Fruit fly (Drosophila melanogaster) whole organism, prepupa: Measurements from ENCODE around the gene GluRIIE.

Experiments
- CG6854 ChIP-seq: fragments of 200-800 bp; sonication (Bioruptor generic); optimal IDR thresholded peaks from 2 replicates; lab custom pipeline; 2017; ENCODE audit warnings: missing biosample characterization, mild to moderate bottlenecking, missing genetic modification characterization
- OdsH ChIP-seq: fragments of 200-800 bp; sonication (Bioruptor generic); optimal IDR thresholded peaks from 3 replicates; lab custom pipeline; 2016; ENCODE audit warnings: missing biosample characterization, missing genetic modification characterization

- no peak for TF ChIP-seq CG6854 (GFP tag; lab: Kevin White, UChicago)
- TF ChIP-seq OdsH = no peak
Observed at dm6 chr3R:20634674-20635594, 13.6 kb downstream of the GluRIIE start, which contains the start of the genes Pi3K92E and Lrrk.
